Worm (Caenorhabditis elegans): ENCODE results near the gene C14A4.9.
A peak's percentile ranks its signal among the peaks of the same experiment; 100 is the strongest.

C14A4.9 gene

ce11 chrII:10578843-10579430 is 20.2 kb upstream of the C14A4.9 start, which contains the start of gene rpb-6:
Gene rpb-6 (plus strand): TSS chrII:10579380.
- TF ChIP-seq gmeb-1 (tag; optimal IDR thresholded peaks at IDR 0.05): peak; percentile 78
- peak; percentile 56 for TF ChIP-seq unc-55 (GFP tag; optimal IDR thresholded peaks at IDR 0.05)
- no peak for TF ChIP-seq ztf-1 (GFP tag; conservative IDR thresholded peaks at IDR 0.05)
- no peak for TF ChIP-seq lin-11 (tag; optimal IDR thresholded peaks at IDR 0.05)
- peak in 1 of 2 experiments; percentile 59 for TF ChIP-seq lsy-2 (tag; optimal IDR thresholded peaks at IDR 0.05)
- TF ChIP-seq nhr-23 (tag; optimal IDR thresholded peaks at IDR 0.05): no peak

DNA sequence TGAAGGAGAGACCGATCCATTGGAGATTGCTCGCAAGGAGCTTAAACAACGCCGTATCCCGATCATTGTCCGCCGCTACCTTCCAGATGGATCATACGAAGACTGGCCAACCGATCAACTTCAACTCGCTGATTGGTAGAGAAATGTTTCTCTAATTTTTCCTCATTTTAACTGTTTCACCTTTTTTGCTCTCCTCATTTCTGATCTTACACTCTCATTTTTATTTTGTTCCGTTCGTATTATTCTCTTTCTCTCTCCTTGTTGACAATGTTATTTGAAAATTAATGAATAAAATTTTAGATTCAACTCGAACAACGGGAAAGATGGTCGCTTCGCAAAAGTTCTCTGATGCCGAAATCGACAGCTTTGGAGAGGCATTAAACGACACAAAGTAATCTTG is 19.5 kb upstream of the C14A4.9 start, which contains the start of gene dohh-1:
TSS of gene dohh-1 (plus strand) at position 301 of the 400 bp plus-strand sequence.
- no peak for TF ChIP-seq nhr-129 (tag; optimal IDR thresholded peaks at IDR 0.05)
- no peak for TF ChIP-seq elt-3 (tag; optimal IDR thresholded peaks at IDR 0.05)
- TF ChIP-seq lsy-2 (tag; optimal IDR thresholded peaks at IDR 0.05): no peak
- TF ChIP-seq alr-1 (tag; optimal IDR thresholded peaks at IDR 0.05): no peak
- TF ChIP-seq dmd-4 (tag; optimal IDR thresholded peaks at IDR 0.05): no peak
- no peak for TF ChIP-seq sma-9 (GFP tag; optimal IDR thresholded peaks at IDR 0.05)
- no peak for TF ChIP-seq sma-9 (tag; optimal IDR thresholded peaks at IDR 0.05)
- no peak for TF ChIP-seq nhr-6 (tag; optimal IDR thresholded peaks at IDR 0.05)
- TF ChIP-seq Y55F3AM.14 (GFP tag; optimal IDR thresholded peaks at IDR 0.05): no peak
- TF ChIP-seq ZK546.5 (tag; optimal IDR thresholded peaks at IDR 0.05): no peak
- no peak for TF ChIP-seq nhr-11 (tag; optimal IDR thresholded peaks at IDR 0.05)
- TF ChIP-seq nhr-10 (tag; optimal IDR thresholded peaks at IDR 0.05): no peak
- no peak for TF ChIP-seq nhr-237 (tag; optimal IDR thresholded peaks at IDR 0.05)
- TF ChIP-seq crh-2 (tag; optimal IDR thresholded peaks at IDR 0.05): no peak
- TF ChIP-seq ama-1 (optimal IDR thresholded peaks at IDR 0.05): no peak

DNA sequence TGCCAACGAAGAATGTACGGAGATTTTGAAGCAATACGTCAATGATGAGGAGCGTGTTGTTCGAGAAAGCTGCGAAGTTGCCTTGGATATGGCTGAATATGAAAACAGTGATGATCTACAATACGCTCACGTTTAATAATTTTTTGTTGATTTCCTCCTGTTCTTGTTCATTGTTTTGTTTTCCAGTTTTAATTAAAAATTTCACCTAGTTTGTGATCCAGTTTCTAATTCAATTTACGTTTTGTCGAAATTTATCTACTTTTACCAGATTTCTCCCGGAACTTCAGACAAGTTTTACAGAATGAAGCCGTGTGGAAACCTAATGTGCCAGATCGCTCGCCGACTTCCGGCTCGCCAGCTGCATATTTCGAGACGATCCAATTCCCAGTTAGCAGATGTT is 18.3 kb upstream of the C14A4.9 start, which contains the start of gene dap-3:
TSS of gene dap-3 (plus strand) at position 301 of the 400 bp plus-strand sequence.
- TF ChIP-seq dmd-4 (tag; optimal IDR thresholded peaks at IDR 0.05) (no peak), ZK546.5 (tag; optimal IDR thresholded peaks at IDR 0.05) (no peak), nhr-21 (tag; optimal IDR thresholded peaks at IDR 0.05) (no peak), unc-39 (tag; optimal IDR thresholded peaks at IDR 0.05) (no peak), lin-13 (GFP tag; optimal IDR thresholded peaks at IDR 0.05) (no peak), ceh-82 (tag; optimal IDR thresholded peaks at IDR 0.05) (no peak), peb-1 (tag; optimal IDR thresholded peaks at IDR 0.05) (no peak), lin-11 (tag; optimal IDR thresholded peaks at IDR 0.05) (no peak)

ce11 chrII:10582318-10582717 is 16.8 kb upstream of the C14A4.9 start, which contains the start of gene mrps-22:
Gene mrps-22 (plus strand): TSS chrII:10582618.
- TF ChIP-seq mdl-1 (tag; optimal IDR thresholded peaks at IDR 0.05) (no peak), sem-4 (tag; optimal IDR thresholded peaks at IDR 0.05) (no peak), aly-2 (tag; optimal IDR thresholded peaks at IDR 0.05) (no peak), crh-2 (tag; optimal IDR thresholded peaks at IDR 0.05) (no peak), dmd-4 (tag; optimal IDR thresholded peaks at IDR 0.05) (no peak)

- TF ChIP-seq ZK546.5 (tag; optimal IDR thresholded peaks at IDR 0.05): no peak
Observed at ce11 chrII:10584036-10584435, 15.1 kb upstream of the C14A4.9 start, which contains the start of gene algn-9. Gene algn-9 (plus strand): TSS chrII:10584336.

ce11 chrII:10587742-10588141 is 11.4 kb upstream of the C14A4.9 start, which contains the start of gene crn-3:
Gene crn-3 (plus strand): TSS chrII:10588042.
- TF ChIP-seq mdl-1 (tag; optimal IDR thresholded peaks at IDR 0.05) (no peak), lin-13 (GFP tag; optimal IDR thresholded peaks at IDR 0.05) (no peak), sem-4 (tag; optimal IDR thresholded peaks at IDR 0.05) (no peak), sma-3 (GFP tag; optimal IDR thresholded peaks at IDR 0.05) (no peak), skn-1 (tag; optimal IDR thresholded peaks at IDR 0.05) (no peak), ama-1 (optimal IDR thresholded peaks at IDR 0.05) (no peak), elt-3 (tag; optimal IDR thresholded peaks at IDR 0.05) (no peak), egl-27 (tag; optimal IDR thresholded peaks at IDR 0.05) (no peak), nhr-237 (tag; optimal IDR thresholded peaks at IDR 0.05) (no peak), nhr-21 (tag; optimal IDR thresholded peaks at IDR 0.05) (no peak), aly-2 (tag; optimal IDR thresholded peaks at IDR 0.05) (no peak), nhr-23 (tag; optimal IDR thresholded peaks at IDR 0.05) (no peak), lin-39 (tag; optimal IDR thresholded peaks at IDR 0.05) (no peak), lsy-2 (tag; optimal IDR thresholded peaks at IDR 0.05) (no peak), C34F6.9 (tag; optimal IDR thresholded peaks at IDR 0.05) (no peak), mab-5 (tag; optimal IDR thresholded peaks at IDR 0.05) (no peak)

Data from whole organism, L2 larva.